Worm (Caenorhabditis elegans): ENCODE results near the gene str-45.
A peak's percentile ranks its signal among the peaks of the same experiment; 100 is the strongest.

str-45 gene

ce11 chrV:15156504-15156903 is 2.3 kb upstream of the str-45 start (continued):
- TF ChIP-seq ccch-3 (GFP tag; optimal IDR thresholded peaks at IDR 0.05) (no peak), hrde-1 (tag; optimal IDR thresholded peaks at IDR 0.05; ENCODE audit: borderline replicate concordance) (no peak), ceh-27 (GFP tag; optimal IDR thresholded peaks at IDR 0.05) (no peak), F23B12.7 (tag; optimal IDR thresholded peaks at IDR 0.05; ENCODE audit: insufficient read depth) (peak; percentile 77), C06A6.2 (GFP tag; conservative IDR thresholded peaks at IDR 0.05) (no peak), rec-8 (tag; optimal IDR thresholded peaks at IDR 0.05) (no peak), lin-35 (GFP tag; optimal IDR thresholded peaks at IDR 0.05) (no peak)

ce11 chrV:15162697-15163096 is 3.9 kb downstream of the str-45 start, which contains the start of gene srz-11:
TSS of gene srz-11 (plus strand) at chrV:15163082.
- TF ChIP-seq lin-54 (GFP tag; optimal IDR thresholded peaks at IDR 0.05) (no peak), hmg-1.2 (GFP tag; IDR thresholded peaks at IDR 0.05) (no peak), rec-8 (tag; optimal IDR thresholded peaks at IDR 0.05) (no peak), lir-1 (GFP tag; conservative IDR thresholded peaks at IDR 0.05) (no peak), mel-28 (tag; optimal IDR thresholded peaks at IDR 0.05; ENCODE audit: borderline replicate concordance) (no peak)

ce11 chrV:15175459-15175858 is 16.7 kb downstream of the str-45 start, which contains the start of gene clec-47:
TSS of gene clec-47 (plus strand) at chrV:15175759.
- no peak for TF ChIP-seq T26A5.8 (tag; optimal IDR thresholded peaks at IDR 0.05)
- TF ChIP-seq nfya-1 (tag; optimal IDR thresholded peaks at IDR 0.05; ENCODE audit: borderline replicate concordance, insufficient read depth), result no peak
- no peak for TF ChIP-seq F57C9.4 (tag; optimal IDR thresholded peaks at IDR 0.05)
- no peak for TF ChIP-seq cebp-2 (GFP tag; IDR thresholded peaks at IDR 0.05)
- TF ChIP-seq B0019.2 (GFP tag; conservative IDR thresholded peaks at IDR 0.05), result no peak
- no peak for TF ChIP-seq snpc-4 (GFP tag; optimal IDR thresholded peaks at IDR 0.05)
- no peak for TF ChIP-seq snpc-4 (tag; optimal IDR thresholded peaks at IDR 0.05)
- TF ChIP-seq hrde-1 (tag; optimal IDR thresholded peaks at IDR 0.05; ENCODE audit: borderline replicate concordance), result no peak
- TF ChIP-seq madf-8 (GFP tag; conservative IDR thresholded peaks at IDR 0.05), result no peak
- no peak for TF ChIP-seq madf-6 (GFP tag; IDR thresholded peaks at IDR 0.05)
- no peak for TF ChIP-seq gei-17 (GFP tag; optimal IDR thresholded peaks at IDR 0.05)
- TF ChIP-seq egl-44 (GFP tag; IDR thresholded peaks at IDR 0.05), result no peak
- TF ChIP-seq B0261.1 (tag; optimal IDR thresholded peaks at IDR 0.05), result no peak
- TF ChIP-seq mes-4 (tag; optimal IDR thresholded peaks at IDR 0.05), result no peak
- no peak for TF ChIP-seq Y53F4B.3 (GFP tag; IDR thresholded peaks at IDR 0.05)
- no peak for TF ChIP-seq pbrm-1 (GFP tag; IDR thresholded peaks at IDR 0.05)
- no peak for TF ChIP-seq hmg-20 (GFP tag; IDR thresholded peaks at IDR 0.05)
- TF ChIP-seq madf-3 (GFP tag; IDR thresholded peaks at IDR 0.05), result no peak
- no peak for TF ChIP-seq zim-3 (tag; optimal IDR thresholded peaks at IDR 0.05)
- TF ChIP-seq zfh-2 (GFP tag; conservative IDR thresholded peaks at IDR 0.05), result no peak
- TF ChIP-seq ztf-22 (GFP tag; optimal IDR thresholded peaks at IDR 0.05), result no peak

- TF ChIP-seq nhr-90 (tag; optimal IDR thresholded peaks at IDR 0.05) (no peak), aptf-2 (GFP tag; conservative IDR thresholded peaks at IDR 0.05) (no peak), ceh-58 (GFP tag; IDR thresholded peaks at IDR 0.05) (no peak), zfh-2 (GFP tag; conservative IDR thresholded peaks at IDR 0.05) (no peak), K12H6.12 (tag; optimal IDR thresholded peaks at IDR 0.05) (no peak), C06A6.2 (GFP tag; conservative IDR thresholded peaks at IDR 0.05) (no peak), snpc-1.1 (tag; optimal IDR thresholded peaks at IDR 0.05; ENCODE audit: insufficient read depth) (no peak), T26A5.8 (tag; optimal IDR thresholded peaks at IDR 0.05) (no peak), T07F8.4 (tag; optimal IDR thresholded peaks at IDR 0.05) (no peak)
These were observed 21.0 kb downstream of the str-45 start, which contains the start of gene T09F5.10 for ce11 chrV:15179757-15180156. TSS of gene T09F5.10 (plus strand) at chrV:15180057.

Data from whole organism, young adult.